Fruit fly (Drosophila melanogaster): ENCODE measurements around the gene CG15042.

Gene CG15042

dm6 chrX:18523146-18523812, 4.8 kb downstream of the CG15042 start:
- TF ChIP-seq chinmo (GFP tag; IDR thresholded peaks at IDR 0.05; ENCODE audit: partially characterized antibody), result no peak
- TF ChIP-seq row (GFP tag; IDR thresholded peaks at IDR 0.05), result peak; percentile 34; the same call in 1 of the 3 replicates
- no peak for TF ChIP-seq bigmax (GFP tag; optimal IDR thresholded peaks at IDR 0.05)
- no peak for TF ChIP-seq Rfx (GFP tag; IDR thresholded peaks at IDR 0.05)
- no peak for TF ChIP-seq Side (GFP tag; optimal IDR thresholded peaks at IDR 0.05)
- no peak for TF ChIP-seq CG11398 (GFP tag; optimal IDR thresholded peaks at IDR 0.05)
- no peak for TF ChIP-seq kni (GFP tag; optimal IDR thresholded peaks at IDR 0.05)
- peak; percentile 43 for TF ChIP-seq CG11504 (tag; optimal IDR thresholded peaks at IDR 0.05)
- TF ChIP-seq scrt (GFP tag; optimal IDR thresholded peaks at IDR 0.05), result no peak
- no peak for TF ChIP-seq CG2120 (GFP tag; optimal IDR thresholded peaks at IDR 0.05)
- no peak for TF ChIP-seq CG11560 (tag; IDR thresholded peaks at IDR 0.05)
- no peak for TF ChIP-seq sc (optimal IDR thresholded peaks at IDR 0.05)
- no peak for TF ChIP-seq sc (GFP tag; optimal IDR thresholded peaks at IDR 0.05)
- no peak for TF ChIP-seq CG17612 (GFP tag; IDR thresholded peaks at IDR 0.05)
- peak; percentile 53 for TF ChIP-seq CG9727 (GFP tag; optimal IDR thresholded peaks at IDR 0.05)
- peak; percentile 32; the same call in 1 of the 2 replicates for TF ChIP-seq CG31441 (GFP tag; IDR thresholded peaks at IDR 0.05)
- TF ChIP-seq Hr51 (GFP tag; optimal IDR thresholded peaks at IDR 0.05), result peak in 1 of 2 experiments; percentile 23
- peak in 1 of 2 experiments; percentile 19 for TF ChIP-seq bsh (GFP tag; optimal IDR thresholded peaks at IDR 0.05)
- TF ChIP-seq CG7556 (GFP tag; optimal IDR thresholded peaks at IDR 0.05), result peak; percentile 36
- TF ChIP-seq Ssrp (tag; optimal IDR thresholded peaks at IDR 0.05), result peak; percentile 20
- TF ChIP-seq zf30C (GFP tag; optimal IDR thresholded peaks at IDR 0.05), result no peak
- TF ChIP-seq CG1832 (GFP tag; optimal IDR thresholded peaks at IDR 0.05), result no peak
- TF ChIP-seq Med (GFP tag), result peak; percentile 11
- TF ChIP-seq dmrt11E (tag; optimal IDR thresholded peaks at IDR 0.05), result peak; percentile 58
- TF ChIP-seq lola (GFP tag; optimal IDR thresholded peaks at IDR 0.05), result peak in 1 of 3 experiments; percentile 68
- no peak for TF ChIP-seq HLHmδ (GFP tag; optimal IDR thresholded peaks at IDR 0.05)
- TF ChIP-seq gem (tag; optimal IDR thresholded peaks at IDR 0.05), result peak; percentile 54
- TF ChIP-seq Oli (tag; optimal IDR thresholded peaks at IDR 0.05), result peak; percentile 8
- no peak for TF ChIP-seq bcd (GFP tag; optimal IDR thresholded peaks at IDR 0.05)
- TF ChIP-seq CG33557 (GFP tag; optimal IDR thresholded peaks at IDR 0.05), result peak; percentile 45
- TF ChIP-seq CG4707 (GFP tag; optimal IDR thresholded peaks at IDR 0.05), result no peak
- TF ChIP-seq Hey (tag; optimal IDR thresholded peaks at IDR 0.05), result no peak
- TF ChIP-seq CG17361 (GFP tag; IDR thresholded peaks at IDR 0.05), result peak; percentile 28; the same call in 1 of the 3 replicates
- TF ChIP-seq CG8290 (GFP tag; optimal IDR thresholded peaks at IDR 0.05), result no peak
- TF ChIP-seq CG8290 (tag; optimal IDR thresholded peaks at IDR 0.05), result no peak
- peak; percentile 29 for TF ChIP-seq CG8924 (tag; optimal IDR thresholded peaks at IDR 0.05)
- TF ChIP-seq CG12391 (tag; optimal IDR thresholded peaks at IDR 0.05), result peak; percentile 32
- TF ChIP-seq Ets65A (GFP tag), result peak; percentile 39
- peak in 1 of 2 experiments; percentile 70 for TF ChIP-seq Hr78 (GFP tag; optimal IDR thresholded peaks at IDR 0.05)
- TF ChIP-seq CG17829 (tag; optimal IDR thresholded peaks at IDR 0.05), result peak; percentile 20
- TF ChIP-seq nmo (GFP tag; optimal IDR thresholded peaks at IDR 0.05), result peak; percentile 54
- TF ChIP-seq CG14710 (tag; optimal IDR thresholded peaks at IDR 0.05), result peak; percentile 11
- no peak for TF ChIP-seq CG32767 (GFP tag; IDR thresholded peaks at IDR 0.05)
- no peak for TF ChIP-seq Bdp1 (GFP tag; optimal IDR thresholded peaks at IDR 0.05)
- peak; percentile 13 for TF ChIP-seq CoRest (tag; optimal IDR thresholded peaks at IDR 0.05)
- TF ChIP-seq CG18262 (tag; optimal IDR thresholded peaks at IDR 0.05), result peak; percentile 71
- TF ChIP-seq CG17328 (GFP tag; IDR thresholded peaks at IDR 0.05), result 0 out of 2 replicates have a peak, but pooled peaks have one; percentile 10
- peak; percentile 39 for TF ChIP-seq CG7839 (tag; optimal IDR thresholded peaks at IDR 0.05)
